Fruit fly (Drosophila melanogaster) whole organism, pupa: Measurements from ENCODE around the gene Irk1.

Source experiments
- CG10348 ChIP-seq: fragments of 200-800 bp; sonication (Bioruptor generic); IDR thresholded peaks from 2 replicates; pipeline ENCODE4 v1.3.6; 2022; ENCODE audit warnings: missing biosample characterization, missing genetic modification characterization
- CG12605 ChIP-seq: fragments of 200-800 bp; sonication (Bioruptor generic); IDR thresholded peaks from 2 replicates; pipeline ENCODE4 v1.3.6; 2022; ENCODE audit warnings: missing biosample characterization, missing genetic modification characterization
- CG13204 ChIP-seq: fragments of 200-800 bp; sonication (Bioruptor generic); optimal IDR thresholded peaks from 2 replicates; lab custom pipeline; 2018; ENCODE audit warnings: missing biosample characterization, mild to moderate bottlenecking, missing genetic modification characterization, moderate library complexity
- CG14655 ChIP-seq: fragments of 200-800 bp; sonication (Bioruptor generic); optimal IDR thresholded peaks from 3 replicates; lab custom pipeline; 2017; ENCODE audit warnings: mild to moderate bottlenecking, missing biosample characterization, missing genetic modification reagents, missing genetic modification characterization
- CG15710 ChIP-seq: fragments of 200-800 bp; sonication (Bioruptor generic); optimal IDR thresholded peaks from 2 replicates; lab custom pipeline; 2018; ENCODE audit warnings: missing biosample characterization, mild to moderate bottlenecking, missing genetic modification characterization, moderate library complexity
- CG17806 ChIP-seq: fragments of 200-800 bp; sonication (Bioruptor generic); optimal IDR thresholded peaks from 2 replicates; lab custom pipeline; 2018; ENCODE audit warnings: missing biosample characterization, mild to moderate bottlenecking, missing genetic modification characterization, moderate library complexity
- CG32121 ChIP-seq: fragments of 200-800 bp; sonication (Bioruptor generic); IDR thresholded peaks from 2 replicates; pipeline ENCODE4 v1.3.6; 2022; ENCODE audit warnings: missing biosample characterization, missing genetic modification characterization
- CG34367 ChIP-seq: fragments of 200-800 bp; sonication (Bioruptor generic); optimal IDR thresholded peaks from 2 replicates; lab custom pipeline; 2018; ENCODE audit warnings: missing biosample characterization, mild to moderate bottlenecking, missing genetic modification characterization
- CG4496 ChIP-seq: fragments of 200-800 bp; sonication (Bioruptor generic); IDR thresholded peaks from 3 replicates; pipeline ENCODE4 v1.3.6; 2022; ENCODE audit warnings: missing biosample characterization, missing genetic modification characterization
- CG8159 ChIP-seq: fragments of 200-800 bp; sonication (Bioruptor generic); optimal IDR thresholded peaks from 3 replicates; lab custom pipeline; 2018; ENCODE audit warnings: missing biosample characterization, mild to moderate bottlenecking, missing genetic modification characterization, moderate library complexity
- CG8301 ChIP-seq: fragments of 200-800 bp; sonication (Bioruptor generic); optimal IDR thresholded peaks from 2 replicates; lab custom pipeline; 2018; ENCODE audit warnings: missing biosample characterization, mild to moderate bottlenecking, missing genetic modification characterization
- CG9948 ChIP-seq: fragments of 200-800 bp; sonication (Bioruptor generic); optimal IDR thresholded peaks from 2 replicates; lab custom pipeline; 2018; ENCODE audit warnings: missing biosample characterization, mild to moderate bottlenecking, missing genetic modification characterization, moderate library complexity
- D1 ChIP-seq: fragments of 200-800 bp; sonication (Bioruptor generic); optimal IDR thresholded peaks from 2 replicates; lab custom pipeline; 2018; ENCODE audit warnings: missing biosample characterization, mild to moderate bottlenecking, missing genetic modification characterization, moderate library complexity
- EcR ChIP-seq: fragments of 200-800 bp; sonication (Bioruptor generic); optimal IDR thresholded peaks from 3 replicates; lab custom pipeline; 2019; ENCODE audit warnings: missing biosample characterization, missing genetic modification characterization, mild to moderate bottlenecking, moderate library complexity, missing genetic modification reagents
- Ets98B ChIP-seq: fragments of 200-800 bp; sonication (Bioruptor generic); IDR thresholded peaks from 2 replicates; pipeline ENCODE4 v1.3.6; 2022; ENCODE audit warnings: missing biosample characterization, missing genetic modification characterization
- Pif1A ChIP-seq: fragments of 200-800 bp; sonication (Bioruptor generic); optimal IDR thresholded peaks from 3 replicates; lab custom pipeline; 2016; ENCODE audit warnings: missing biosample characterization, missing genetic modification characterization
- Pif1B ChIP-seq: fragments of 200-800 bp; sonication (Bioruptor generic); optimal IDR thresholded peaks from 3 replicates; lab custom pipeline; 2016; ENCODE audit warnings: missing biosample characterization, missing genetic modification characterization
- Snoo ChIP-seq: fragments of 200-800 bp; sonication (Bioruptor generic); optimal IDR thresholded peaks from 3 replicates; lab custom pipeline; 2017; ENCODE audit warnings: missing biosample characterization, mild to moderate bottlenecking, missing genetic modification characterization, inconsistent platforms
- fd96Ca ChIP-seq: fragments of 200-800 bp; sonication (Bioruptor generic); IDR thresholded peaks from 3 replicates; pipeline ENCODE4 v1.3.6; 2022; ENCODE audit warnings: missing biosample characterization, missing genetic modification characterization
- gl ChIP-seq: fragments of 200-800 bp; sonication (Bioruptor generic); optimal IDR thresholded peaks from 2 replicates; lab custom pipeline; 2018; ENCODE audit warnings: missing biosample characterization, mild to moderate bottlenecking, missing genetic modification characterization
- rn ChIP-seq: fragments of 200-800 bp; sonication (Bioruptor generic); IDR thresholded peaks from 2 replicates; pipeline ENCODE4 v1.3.6; 2022; ENCODE audit warnings: missing biosample characterization, missing genetic modification characterization

Gene Irk1

dm6 chr3R:23175376-23175775 lies 7.3 kb downstream of the Irk1 start:
- peak; percentile 77 for TF ChIP-seq fd96Ca (GFP tag; lab: Robert Waterston, UW)
- TF ChIP-seq CG8159 (tag; lab: Kevin White, UChicago), result peak; percentile 94
- TF ChIP-seq CG15710 (tag; lab: Kevin White, UChicago), result peak; percentile 95
- TF ChIP-seq CG13204, result peak; percentile 78
- TF ChIP-seq EcR, result peak; percentile 65
- peak; percentile 93 for TF ChIP-seq CG9948 (tag; lab: Kevin White, UChicago)
- peak; percentile 83 for TF ChIP-seq CG8301
- TF ChIP-seq CG4496 (GFP tag; lab: Robert Waterston, UW), result peak; percentile 95
- peak; percentile 93 for TF ChIP-seq Pif1B (GFP tag; lab: Kevin White, UChicago)
- peak; percentile 82 for TF ChIP-seq Ets98B (GFP tag; lab: Robert Waterston, UW)
- peak; percentile 96 for TF ChIP-seq CG17806 (tag; lab: Kevin White, UChicago)
- peak; percentile 95 for TF ChIP-seq D1 (tag; lab: Kevin White, UChicago)
- peak; percentile 95 for TF ChIP-seq Snoo (tag; lab: Kevin White, UChicago)
- peak; percentile 94 for TF ChIP-seq CG34367 (tag; lab: Kevin White, UChicago)
- peak; percentile 78 for TF ChIP-seq gl (tag; lab: Kevin White, UChicago)
- TF ChIP-seq CG14655 (GFP tag; lab: Kevin White, UChicago), result peak; percentile 84
- TF ChIP-seq CG32121 (GFP tag; lab: Robert Waterston, UW), result peak; percentile 91
- no peak for TF ChIP-seq CG10348 (GFP tag; lab: Robert Waterston, UW)
- peak; percentile 80 for TF ChIP-seq rn (GFP tag; lab: Robert Waterston, UW)
- TF ChIP-seq Pif1A (GFP tag; lab: Kevin White, UChicago), result peak; percentile 95
- peak; percentile 89 for TF ChIP-seq CG12605

dm6 chr3R:23176445-23177087 lies 8.4 kb downstream of the Irk1 start:
- TF ChIP-seq CG32121 (GFP tag; lab: Robert Waterston, UW) (no peak), CG8159 (tag; lab: Kevin White, UChicago) (no peak), Pif1A (GFP tag; lab: Kevin White, UChicago) (peak; percentile 39), CG12605 (no peak), CG10348 (GFP tag; lab: Robert Waterston, UW) (no peak), EcR (no peak), CG34367 (tag; lab: Kevin White, UChicago) (no peak), gl (tag; lab: Kevin White, UChicago) (peak; percentile 14), CG13204 (no peak), CG9948 (tag; lab: Kevin White, UChicago) (no peak), CG14655 (GFP tag; lab: Kevin White, UChicago) (no peak), CG17806 (tag; lab: Kevin White, UChicago) (no peak), Ets98B (GFP tag; lab: Robert Waterston, UW) (no peak), D1 (tag; lab: Kevin White, UChicago) (no peak), Snoo (tag; lab: Kevin White, UChicago) (peak; percentile 40), rn (GFP tag; lab: Robert Waterston, UW) (no peak), fd96Ca (GFP tag; lab: Robert Waterston, UW) (no peak), Pif1B (GFP tag; lab: Kevin White, UChicago) (peak; percentile 6), CG8301 (no peak), CG15710 (tag; lab: Kevin White, UChicago) (no peak)
- TF ChIP-seq, all 21 proteins: peak for 4

- no peak for TF ChIP-seq CG9948 (tag; lab: Kevin White, UChicago)
- TF ChIP-seq CG10348 (GFP tag; lab: Robert Waterston, UW), result no peak
- TF ChIP-seq EcR, result no peak
- TF ChIP-seq CG14655 (GFP tag; lab: Kevin White, UChicago), result no peak
Measured at dm6 chr3R:23177457-23177856, 9.3 kb downstream of the Irk1 start.

- TF ChIP-seq Pif1A (GFP tag; lab: Kevin White, UChicago), result no peak
- TF ChIP-seq EcR, result no peak
- TF ChIP-seq CG32121 (GFP tag; lab: Robert Waterston, UW), result 0 out of 2 replicates have a peak, but pooled peaks have one; percentile 8
- TF ChIP-seq, all 21 proteins: peak for 1
Measured at dm6 chr3R:23178052-23178591, 10.0 kb downstream of the Irk1 start.

- TF ChIP-seq rn (GFP tag; lab: Robert Waterston, UW) (no peak), CG8301 (no peak), CG10348 (GFP tag; lab: Robert Waterston, UW) (no peak), CG17806 (tag; lab: Kevin White, UChicago) (no peak), CG8159 (tag; lab: Kevin White, UChicago) (no peak), CG9948 (tag; lab: Kevin White, UChicago) (no peak), Pif1A (GFP tag; lab: Kevin White, UChicago) (no peak), CG13204 (no peak), CG34367 (tag; lab: Kevin White, UChicago) (no peak), CG4496 (GFP tag; lab: Robert Waterston, UW) (no peak), D1 (tag; lab: Kevin White, UChicago) (no peak), Snoo (tag; lab: Kevin White, UChicago) (no peak)
Measured at dm6 chr3R:23179336-23179735, 11.2 kb downstream of the Irk1 start.
